Worm (Caenorhabditis elegans) whole organism, L3 larva: ENCODE results near the gene Y39A3CL.3.

ENCODE experiments used
- ceh-16 ChIP-seq: sonication (generic microtip); optimal IDR thresholded peaks from 2 replicates; lab custom pipeline; 2017; ENCODE audit warnings: missing biosample characterization, missing genetic modification characterization
- mdl-1 ChIP-seq: fragments of 150-350 bp; optimal IDR thresholded peaks from 2 replicates; lab custom pipeline; 2014; ENCODE audit warnings: missing biosample characterization, missing genetic modification characterization
- nfya-1 ChIP-seq: sonication (generic microtip); optimal IDR thresholded peaks from 2 replicates; lab custom pipeline; 2017; ENCODE audit warnings: missing genetic modification characterization, mild to moderate bottlenecking, missing compliant biosample characterization, antibody characterized with exemption, moderate library complexity; ENCODE audit not compliant: insufficient read depth

DNA sequence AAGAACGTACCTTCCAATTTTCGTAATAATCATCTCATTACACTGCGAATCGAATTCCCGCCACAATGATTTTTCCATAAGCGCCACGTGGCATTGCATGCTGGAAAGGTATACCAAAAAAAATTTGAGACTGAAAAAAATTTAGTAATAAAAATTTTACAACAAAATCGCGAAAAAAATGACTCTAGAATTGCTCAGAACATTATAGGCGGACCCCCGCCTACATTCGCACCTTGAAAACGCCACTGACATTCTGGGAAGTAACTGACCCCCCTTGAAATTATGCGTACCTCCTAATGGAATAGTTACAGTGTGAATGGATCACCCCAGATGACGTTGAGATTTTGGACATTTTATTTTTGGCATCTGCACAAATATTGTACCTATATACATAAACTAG lies 7.6 kb upstream of the Y39A3CL.3 start, which contains the start of gene tbx-43:
- TF ChIP-seq ceh-16 (tag; lab: Kevin White, UChicago) = no peak
- no peak for TF ChIP-seq nfya-1 (tag; lab: Kevin White, UChicago)
- no peak for TF ChIP-seq mdl-1
